Worm (Caenorhabditis elegans): ENCODE results near the gene K09A9.6.

DNA sequence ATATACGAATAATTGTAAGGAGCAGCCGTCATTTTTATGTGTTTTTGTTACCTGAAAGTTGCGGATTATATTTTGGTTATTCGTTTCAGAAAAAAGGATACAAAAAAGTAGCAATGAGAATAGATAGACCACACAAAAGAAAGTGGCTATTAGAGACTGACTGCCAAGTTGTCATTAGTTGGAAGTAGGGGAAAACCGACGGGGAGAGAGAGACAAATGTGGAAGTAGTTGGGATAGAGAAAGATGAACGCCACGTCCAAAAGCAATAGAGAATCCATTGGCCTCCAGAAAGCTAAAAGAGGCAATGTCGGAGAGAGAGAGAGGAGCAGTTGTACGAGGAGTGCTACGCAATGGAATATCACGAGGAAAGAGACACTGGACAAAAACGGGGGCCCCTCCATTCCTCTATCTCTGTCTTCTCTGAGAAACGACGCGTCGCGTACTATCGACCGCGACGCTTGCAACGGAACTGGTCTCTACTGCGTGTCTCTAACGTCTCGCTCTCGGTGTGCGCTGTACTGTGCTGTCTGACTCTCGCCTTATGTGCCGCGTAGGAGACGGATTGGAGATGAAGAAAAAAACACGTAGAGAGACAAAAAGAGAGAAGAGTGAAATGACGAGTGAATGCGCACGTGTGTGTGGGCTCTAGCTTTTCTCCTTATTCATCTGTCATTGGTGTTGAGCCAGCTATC lies 29.7 kb downstream of the K09A9.6 start, which contains the start of gene rab-14:
- TF ChIP-seq dve-1 (tag; optimal IDR thresholded peaks at IDR 0.05) (no peak), rnt-1 (tag; optimal IDR thresholded peaks at IDR 0.05) (no peak), pag-3 (tag; optimal IDR thresholded peaks at IDR 0.05; ENCODE audit: borderline replicate concordance) (no peak), ama-1 (optimal IDR thresholded peaks at IDR 0.05) (no peak), gmeb-2 (tag; optimal IDR thresholded peaks at IDR 0.05) (no peak), tbx-2 (tag; optimal IDR thresholded peaks at IDR 0.05) (peak; percentile 53), nfya-1 (tag; optimal IDR thresholded peaks at IDR 0.05) (peak; percentile 66), zip-5 (tag; optimal IDR thresholded peaks at IDR 0.05) (no peak), fax-1 (tag; optimal IDR thresholded peaks at IDR 0.05) (no peak), dmd-4 (tag; optimal IDR thresholded peaks at IDR 0.05; ENCODE audit: borderline replicate concordance) (no peak), ceh-31 (tag; optimal IDR thresholded peaks at IDR 0.05) (peak; percentile 80), sox-2 (GFP tag; IDR thresholded peaks at IDR 0.05) (no peak), hlh-8 (tag; optimal IDR thresholded peaks at IDR 0.05) (no peak)
